Worm (Caenorhabditis elegans) whole organism, L2 larva: ENCODE results near the gene srh-68.

Source experiments
- ceh-16 ChIP-seq: fragments of 150-350 bp; optimal IDR thresholded peaks from 2 replicates; lab custom pipeline; 2014; ENCODE audit warnings: missing biosample characterization, missing genetic modification characterization
- elt-3 ChIP-seq: sonication (generic microtip); optimal IDR thresholded peaks from 2 replicates; lab custom pipeline; 2017; ENCODE audit warnings: missing biosample characterization, missing genetic modification characterization
- fos-1 ChIP-seq: fragments of 150-350 bp; optimal IDR thresholded peaks from 2 replicates; lab custom pipeline; 2014; ENCODE audit warnings: missing biosample characterization, missing genetic modification characterization
- lin-39 ChIP-seq: fragments of 150-350 bp; optimal IDR thresholded peaks from 2 replicates; lab custom pipeline; 2014; ENCODE audit warnings: missing biosample characterization, missing genetic modification reagents, missing genetic modification characterization
- mab-5 ChIP-seq: fragments of 150-350 bp; optimal IDR thresholded peaks from 2 replicates; lab custom pipeline; 2014; ENCODE audit warnings: missing biosample characterization, missing genetic modification characterization
- nhr-11 ChIP-seq: fragments of 150-350 bp; optimal IDR thresholded peaks from 2 replicates; lab custom pipeline; 2014; ENCODE audit warnings: missing biosample characterization, missing genetic modification characterization
- nhr-129 ChIP-seq: fragments of 150-350 bp; optimal IDR thresholded peaks from 2 replicates; lab custom pipeline; 2014; ENCODE audit warnings: missing biosample characterization, missing genetic modification characterization
- nhr-23 ChIP-seq: fragments of 150-350 bp; optimal IDR thresholded peaks from 2 replicates; lab custom pipeline; 2014; ENCODE audit warnings: missing biosample characterization, missing genetic modification reagents, missing genetic modification characterization
- sem-4 ChIP-seq: fragments of 150-350 bp; optimal IDR thresholded peaks from 2 replicates; lab custom pipeline; 2014; ENCODE audit warnings: missing biosample characterization, missing genetic modification reagents, missing genetic modification characterization
- skn-1 ChIP-seq: sonication (generic microtip); optimal IDR thresholded peaks from 2 replicates; lab custom pipeline; 2017; ENCODE audit warnings: missing biosample characterization, missing genetic modification characterization
- snpc-4 ChIP-seq: fragments of 150-350 bp; optimal IDR thresholded peaks from 2 replicates; lab custom pipeline; 2014; ENCODE audit warnings: missing biosample characterization, missing genetic modification characterization
- unc-62 ChIP-seq: fragments of 150-350 bp; optimal IDR thresholded peaks from 2 replicates; lab custom pipeline; 2014; ENCODE audit warnings: missing biosample characterization, missing genetic modification reagents, missing genetic modification characterization
- zag-1 ChIP-seq: fragments of 150-350 bp; optimal IDR thresholded peaks from 2 replicates; lab custom pipeline; 2014; ENCODE audit warnings: missing biosample characterization, missing genetic modification characterization
- ztf-1 ChIP-seq: fragments of 200-800 bp; sonication (Bioruptor generic); conservative IDR thresholded peaks from 2 replicates; pipeline ENCODE4 v1.3.6; 2022; ENCODE audit warnings: missing genetic modification characterization, missing compliant biosample characterization

ce11 chrII:12518809-12519344 lies 11.7 kb downstream of the srh-68 start, which contains the start of gene srh-70:
- TF ChIP-seq elt-3 (tag; lab: Kevin White, UChicago) (no peak), unc-62 (no peak), zag-1 (tag; lab: Kevin White, UChicago) (no peak), sem-4 (no peak), ceh-16 (tag; lab: Kevin White, UChicago) (no peak), lin-39 (tag; lab: Kevin White, UChicago) (no peak), skn-1 (tag; lab: Kevin White, UChicago) (no peak), nhr-129 (tag; lab: Kevin White, UChicago) (no peak), fos-1 (peak; percentile 78), nhr-23 (no peak), mab-5 (tag; lab: Kevin White, UChicago) (no peak), snpc-4 (tag; lab: Kevin White, UChicago) (no peak), ztf-1 (GFP tag; lab: Robert Waterston, UW) (no peak), nhr-11 (tag; lab: Kevin White, UChicago) (no peak)
